Worm (Caenorhabditis elegans): Measurements from ENCODE around the gene mob-4.

The mob-4 gene

ce11 chrIII:8239325-8239724 is 14.4 kb downstream of the mob-4 start, which contains the start of gene tsp-1:
tsp-1 (minus strand) TSS chrIII:8239423.
- TF ChIP-seq F37B4.10 (GFP tag; IDR thresholded peaks at IDR 0.05), result no peak
- no peak for TF ChIP-seq gei-17 (GFP tag; optimal IDR thresholded peaks at IDR 0.05)
- TF ChIP-seq pha-4 (tag; optimal IDR thresholded peaks at IDR 0.05), result no peak
- TF ChIP-seq ZK185.1 (tag; optimal IDR thresholded peaks at IDR 0.05; ENCODE audit: poor library complexity, severe bottlenecking), result no peak
- no peak for TF ChIP-seq ztf-26 (tag; optimal IDR thresholded peaks at IDR 0.05)
- no peak for TF ChIP-seq ekl-4 (GFP tag; IDR thresholded peaks at IDR 0.05)
- TF ChIP-seq die-1 (tag; optimal IDR thresholded peaks at IDR 0.05), result no peak
- TF ChIP-seq attf-3 (GFP tag; conservative IDR thresholded peaks at IDR 0.05), result no peak
- no peak for TF ChIP-seq nfya-2 (GFP tag; IDR thresholded peaks at IDR 0.05)

DNA sequence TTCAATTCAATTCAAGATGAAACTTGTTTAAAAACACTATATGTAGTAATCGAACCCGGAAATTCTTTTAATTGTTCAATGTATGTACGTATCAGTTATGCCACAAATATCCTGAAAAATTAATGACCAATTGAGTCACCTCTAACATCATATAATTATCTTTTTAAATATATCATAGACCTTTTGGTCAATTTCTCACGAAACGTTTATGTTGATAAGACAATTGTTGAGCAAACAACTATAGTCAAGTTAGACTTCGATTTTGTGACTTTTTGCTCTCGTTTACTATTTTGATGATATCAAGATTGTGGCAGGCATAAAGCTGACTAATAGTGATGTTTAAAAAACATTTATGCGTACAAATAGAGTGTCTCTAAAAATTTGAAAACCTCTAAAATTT is 15.3 kb downstream of the mob-4 start:
- no peak for TF ChIP-seq egl-18 (GFP tag; IDR thresholded peaks at IDR 0.05)
- peak; percentile 28 for TF ChIP-seq nhr-80 (tag; optimal IDR thresholded peaks at IDR 0.05)

DNA sequence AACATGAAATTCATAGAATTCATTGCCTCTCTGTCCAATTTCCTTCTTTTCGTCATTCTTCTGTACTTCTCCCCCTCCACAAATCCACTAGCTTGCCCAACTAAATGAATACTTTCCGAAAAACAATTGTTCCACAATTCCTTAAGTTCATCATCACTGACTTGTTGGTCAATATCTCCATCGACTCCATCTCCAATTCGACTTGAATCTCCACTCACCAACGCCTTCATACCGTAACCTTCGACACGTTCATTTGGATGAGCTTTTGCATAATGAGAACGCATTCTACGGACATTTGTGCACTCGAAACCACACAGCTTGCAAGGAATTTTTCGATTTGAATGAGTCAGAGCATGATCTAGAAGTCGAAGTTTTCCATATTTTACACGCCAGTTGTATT is 16.1 kb downstream of the mob-4 start:
- no peak for TF ChIP-seq sdz-38 (tag; optimal IDR thresholded peaks at IDR 0.05)
- no peak for TF ChIP-seq hlh-26 (GFP tag; conservative IDR thresholded peaks at IDR 0.05)
- no peak for TF ChIP-seq cebp-2 (GFP tag; IDR thresholded peaks at IDR 0.05)
- TF ChIP-seq K11D2.4 (GFP tag; IDR thresholded peaks at IDR 0.05), result no peak
- TF ChIP-seq nhr-120 (GFP tag; IDR thresholded peaks at IDR 0.05), result no peak
- TF ChIP-seq let-526 (GFP tag; IDR thresholded peaks at IDR 0.05), result no peak
- no peak for TF ChIP-seq die-1 (tag; optimal IDR thresholded peaks at IDR 0.05)
- no peak for TF ChIP-seq ceh-40 (GFP tag; IDR thresholded peaks at IDR 0.05)
- no peak for TF ChIP-seq chd-7 (tag; optimal IDR thresholded peaks at IDR 0.05)
- no peak for TF ChIP-seq Y56A3A.18 (GFP tag; IDR thresholded peaks at IDR 0.05)
- no peak for TF ChIP-seq ets-4 (GFP tag; optimal IDR thresholded peaks at IDR 0.05)
- no peak for TF ChIP-seq attf-6 (GFP tag; IDR thresholded peaks at IDR 0.05)

- TF ChIP-seq Y95B8A.8 (GFP tag; IDR thresholded peaks at IDR 0.05), result no peak
- TF ChIP-seq F39B2.1 (GFP tag; IDR thresholded peaks at IDR 0.05), result no peak
- peak; percentile 16 for TF ChIP-seq attf-5 (GFP tag; optimal IDR thresholded peaks at IDR 0.05)
- TF ChIP-seq bed-1 (GFP tag; IDR thresholded peaks at IDR 0.05), result no peak
- 0 out of 2 replicates have a peak, but pooled peaks have one; percentile 69 for TF ChIP-seq nfya-2 (GFP tag; IDR thresholded peaks at IDR 0.05)
- 0 out of 2 replicates have a peak, but pooled peaks have one; percentile 51 for TF ChIP-seq ceh-58 (GFP tag; IDR thresholded peaks at IDR 0.05)
- no peak for TF ChIP-seq Y67H2A.10 (GFP tag; conservative IDR thresholded peaks at IDR 0.05)
- peak; percentile 25 for TF ChIP-seq tbp1 (GFP tag; optimal IDR thresholded peaks at IDR 0.05)
- peak; percentile 35 for TF ChIP-seq tlf-1 (GFP tag; optimal IDR thresholded peaks at IDR 0.05)
- TF ChIP-seq F33H1.4 (GFP tag; IDR thresholded peaks at IDR 0.05), result no peak
- peak; percentile 69 for TF ChIP-seq Y53G8AR.9 (GFP tag; conservative IDR thresholded peaks at IDR 0.05)
- TF ChIP-seq nhr-80 (tag; optimal IDR thresholded peaks at IDR 0.05), result peak; percentile 46
- peak; percentile 40; the same call in 1 of the 2 replicates for TF ChIP-seq hsf-1 (GFP tag; IDR thresholded peaks at IDR 0.05)
- TF ChIP-seq pbrm-1 (GFP tag; IDR thresholded peaks at IDR 0.05), result peak; percentile 26; the same call in 1 of the 2 replicates
- TF ChIP-seq ekl-4 (GFP tag; IDR thresholded peaks at IDR 0.05), result peak; percentile 56
- TF ChIP-seq hlh-26 (GFP tag; conservative IDR thresholded peaks at IDR 0.05), result no peak
- no peak for TF ChIP-seq him-1 (tag; optimal IDR thresholded peaks at IDR 0.05)
- no peak for TF ChIP-seq dox-1 (GFP tag; IDR thresholded peaks at IDR 0.05)
- no peak for TF ChIP-seq egl-44 (GFP tag; IDR thresholded peaks at IDR 0.05)
- TF ChIP-seq nhr-27 (tag; optimal IDR thresholded peaks at IDR 0.05), result no peak
- no peak for TF ChIP-seq efl-1 (GFP tag; optimal IDR thresholded peaks at IDR 0.05)
- TF ChIP-seq attf-3 (GFP tag; conservative IDR thresholded peaks at IDR 0.05), result 0 out of 2 replicates have a peak, but pooled peaks have one; percentile 19
- no peak for TF ChIP-seq rpc-1 (optimal IDR thresholded peaks at IDR 0.05)
- TF ChIP-seq rpc-1 (tag; optimal IDR thresholded peaks at IDR 0.05), result no peak
- TF ChIP-seq B0336.3 (GFP tag; IDR thresholded peaks at IDR 0.05), result peak; percentile 42; the same call in 1 of the 2 replicates
- peak; percentile 38 for TF ChIP-seq hmg-1.2 (GFP tag; IDR thresholded peaks at IDR 0.05)
- no peak for TF ChIP-seq cebp-1 (GFP tag; IDR thresholded peaks at IDR 0.05)
- peak; percentile 48 for TF ChIP-seq cebp-1 (tag; optimal IDR thresholded peaks at IDR 0.05)
- no peak for TF ChIP-seq zfh-2 (GFP tag; conservative IDR thresholded peaks at IDR 0.05)
Measured at ce11 chrIII:8242809-8243208, 17.9 kb downstream of the mob-4 start, which contains the start of gene C02F5.12. C02F5.12 (minus strand) TSS chrIII:8243029.
